Fruit fly (Drosophila melanogaster) whole organism, embryonic: ENCODE measurements around the gene Ubi-p5E.

Experiments used
- ATbp ChIP-seq: fragments of 200-800 bp; sonication (Bioruptor generic); optimal IDR thresholded peaks from 2 replicates; lab custom pipeline; 2017; ENCODE audit warnings: missing biosample characterization, mild to moderate bottlenecking, missing genetic modification characterization, missing genetic modification reagents
- Aef1 ChIP-seq: fragments of 200-800 bp; sonication (Bioruptor generic); IDR thresholded peaks from 3 replicates; pipeline ENCODE4 v1.3.6; 2022; ENCODE audit warnings: missing biosample characterization, missing genetic modification characterization
- BEAF-32 ChIP-seq: fragments of 200-800 bp; sonication (Bioruptor generic); optimal IDR thresholded peaks from 3 replicates; lab custom pipeline; 2017; ENCODE audit warnings: missing biosample characterization, missing genetic modification characterization, mild to moderate bottlenecking, moderate library complexity, missing genetic modification reagents
- Bteb2 ChIP-seq: fragments of 200-800 bp; sonication (Bioruptor generic); optimal IDR thresholded peaks from 2 replicates; lab custom pipeline; 2016; ENCODE audit warnings: missing biosample characterization, missing genetic modification characterization
- CG11093 ChIP-seq: fragments of 200-800 bp; sonication (Bioruptor generic); IDR thresholded peaks from 3 replicates; pipeline ENCODE4 v1.3.6; 2022; ENCODE audit warnings: missing biosample characterization, missing genetic modification characterization
- CG11695 ChIP-seq: fragments of 200-800 bp; sonication (Bioruptor generic); IDR thresholded peaks from 3 replicates; pipeline ENCODE4 v1.3.6; 2022; ENCODE audit warnings: missing biosample characterization, missing genetic modification characterization
- CG1233 ChIP-seq: fragments of 200-800 bp; sonication (Bioruptor generic); optimal IDR thresholded peaks from 4 replicates; lab custom pipeline; 2018; ENCODE audit warnings: missing biosample characterization, mild to moderate bottlenecking, missing genetic modification characterization
- CG15514 ChIP-seq: fragments of 200-800 bp; sonication (Bioruptor generic); optimal IDR thresholded peaks from 3 replicates; lab custom pipeline; 2017; ENCODE audit warnings: missing biosample characterization, missing genetic modification characterization, mild to moderate bottlenecking, moderate library complexity, missing genetic modification reagents
- CG15696 ChIP-seq: fragments of 200-800 bp; sonication (Bioruptor generic); optimal IDR thresholded peaks from 2 replicates; lab custom pipeline; 2019; ENCODE audit warnings: missing biosample characterization, mild to moderate bottlenecking, missing genetic modification characterization, moderate library complexity
- CG1647 ChIP-seq: fragments of 200-800 bp; sonication (Bioruptor generic); optimal IDR thresholded peaks from 3 replicates; lab custom pipeline; 2016; ENCODE audit warnings: missing biosample characterization, missing genetic modification characterization
- CG16815 ChIP-seq: fragments of 200-800 bp; sonication (Bioruptor generic); optimal IDR thresholded peaks from 3 replicates; lab custom pipeline; 2017; ENCODE audit warnings: missing biosample characterization, mild to moderate bottlenecking, missing genetic modification characterization
- CG1792 ChIP-seq: fragments of 200-800 bp; sonication (Bioruptor generic); optimal IDR thresholded peaks from 2 replicates; lab custom pipeline; 2016; ENCODE audit warnings: missing biosample characterization, missing genetic modification characterization
- CG2120 ChIP-seq: fragments of 200-800 bp; sonication (Bioruptor generic); optimal IDR thresholded peaks from 3 replicates; lab custom pipeline; 2016; ENCODE audit warnings: missing biosample characterization, missing genetic modification characterization
- CG4707 ChIP-seq: fragments of 200-800 bp; sonication (Bioruptor generic); optimal IDR thresholded peaks from 2 replicates; lab custom pipeline; 2018; ENCODE audit warnings: missing biosample characterization, mild to moderate bottlenecking, missing genetic modification characterization, moderate library complexity
- CG5245 ChIP-seq: fragments of 200-800 bp; sonication (Bioruptor generic); optimal IDR thresholded peaks from 3 replicates; lab custom pipeline; 2016; ENCODE audit warnings: missing biosample characterization, missing genetic modification characterization
- CG6813 ChIP-seq: fragments of 200-800 bp; sonication (Bioruptor generic); optimal IDR thresholded peaks from 2 replicates; lab custom pipeline; 2017; ENCODE audit warnings: missing biosample characterization, missing genetic modification characterization, mild to moderate bottlenecking, moderate library complexity, missing genetic modification reagents
- CG7745 ChIP-seq: fragments of 200-800 bp; sonication (Bioruptor generic); optimal IDR thresholded peaks from 2 replicates; lab custom pipeline; 2018; ENCODE audit warnings: missing biosample characterization, mild to moderate bottlenecking, missing genetic modification characterization, moderate library complexity
- CG8478 ChIP-seq: fragments of >200 bp; optimal IDR thresholded peaks from 2 replicates; lab custom pipeline; 2018
- CG9215 ChIP-seq: fragments of 200-800 bp; sonication (Bioruptor generic); IDR thresholded peaks from 2 replicates; pipeline ENCODE4 v1.3.6; 2022; ENCODE audit warnings: missing biosample characterization, missing genetic modification characterization
- Camta ChIP-seq: fragments of 200-800 bp; sonication (Bioruptor generic); optimal IDR thresholded peaks from 2 replicates; lab custom pipeline; 2016; ENCODE audit warnings: missing biosample characterization, missing genetic modification characterization
- Dip3 ChIP-seq: fragments of 200-800 bp; sonication (Bioruptor generic); optimal IDR thresholded peaks from 3 replicates; lab custom pipeline; 2016; ENCODE audit warnings: missing biosample characterization, missing genetic modification characterization
- Drgx ChIP-seq: fragments of 200-800 bp; sonication (Bioruptor generic); IDR thresholded peaks from 2 replicates; pipeline ENCODE4 v1.3.6; 2022; ENCODE audit warnings: missing biosample characterization, missing genetic modification characterization
- Ets65A ChIP-seq: fragments of 200-800 bp; sonication (Bioruptor generic); peaks from one replicate; lab custom pipeline; 2016; ENCODE audit warnings: missing biosample characterization, missing genetic modification characterization
- Hand ChIP-seq: fragments of 200-800 bp; sonication (Bioruptor generic); optimal IDR thresholded peaks from 2 replicates; lab custom pipeline; 2017; ENCODE audit warnings: mild to moderate bottlenecking, missing biosample characterization, missing genetic modification reagents, missing genetic modification characterization
- Neu2 ChIP-seq: fragments of 200-800 bp; sonication (Bioruptor generic); optimal IDR thresholded peaks from 3 replicates; lab custom pipeline; 2016; ENCODE audit warnings: missing biosample characterization, missing genetic modification characterization, borderline replicate concordance
- Optix ChIP-seq: fragments of 200-800 bp; sonication (Bioruptor generic); IDR thresholded peaks from 3 replicates; pipeline ENCODE4 v1.3.6; 2022; ENCODE audit warnings: missing biosample characterization, missing genetic modification characterization
- Ptx1 ChIP-seq: fragments of 200-800 bp; sonication (Bioruptor generic); IDR thresholded peaks from 2 replicates; pipeline ENCODE4 v1.3.6; 2022; ENCODE audit warnings: missing biosample characterization, missing genetic modification characterization
- Sox100B ChIP-seq: fragments of 200-800 bp; sonication (Bioruptor generic); optimal IDR thresholded peaks from 3 replicates; lab custom pipeline; 2018; ENCODE audit warnings: missing biosample characterization, mild to moderate bottlenecking, missing genetic modification characterization
- Spps ChIP-seq: fragments of 200-800 bp; sonication (Bioruptor generic); optimal IDR thresholded peaks from 2 replicates; lab custom pipeline; 2018; ENCODE audit warnings: missing biosample characterization, mild to moderate bottlenecking, missing genetic modification characterization
- TFAM ChIP-seq: fragments of 200-800 bp; sonication (Bioruptor generic); optimal IDR thresholded peaks from 2 replicates; lab custom pipeline; 2017; ENCODE audit warnings: missing biosample characterization, missing genetic modification characterization, inconsistent platforms
- amos ChIP-seq: fragments of 200-800 bp; sonication (Bioruptor generic); IDR thresholded peaks from 2 replicates; pipeline ENCODE4 v1.3.6; 2022; ENCODE audit warnings: missing biosample characterization, missing genetic modification characterization; ENCODE audit not compliant: partially characterized antibody
- cg ChIP-seq: fragments of 200-800 bp; sonication (Bioruptor generic); optimal IDR thresholded peaks from 3 replicates; lab custom pipeline; 2019; ENCODE audit warnings: missing biosample characterization, mild to moderate bottlenecking, missing genetic modification characterization, moderate library complexity
- chm ChIP-seq: fragments of 200-800 bp; sonication (Bioruptor generic); IDR thresholded peaks from 2 replicates; pipeline ENCODE4 v1.3.6; 2022; ENCODE audit warnings: missing biosample characterization, missing genetic modification characterization
- dan ChIP-seq: fragments of 200-800 bp; sonication (Bioruptor generic); IDR thresholded peaks from 2 replicates; pipeline ENCODE4 v1.3.6; 2022; ENCODE audit warnings: missing biosample characterization, missing genetic modification characterization
- fd96Cb ChIP-seq: fragments of 200-800 bp; sonication (Bioruptor generic); optimal IDR thresholded peaks from 2 replicates; lab custom pipeline; 2018; ENCODE audit warnings: missing biosample characterization, mild to moderate bottlenecking, missing genetic modification characterization, moderate library complexity
- gcm ChIP-seq: fragments of 200-800 bp; sonication (Bioruptor generic); optimal IDR thresholded peaks from 2 replicates; lab custom pipeline; 2019; ENCODE audit warnings: missing biosample characterization, mild to moderate bottlenecking, missing genetic modification characterization, moderate library complexity
- gsb-n ChIP-seq: fragments of 200-800 bp; sonication (Bioruptor generic); optimal IDR thresholded peaks from 3 replicates; lab custom pipeline; 2018; ENCODE audit warnings: missing biosample characterization, mild to moderate bottlenecking, missing genetic modification characterization
- jumu ChIP-seq: fragments of 200-800 bp; sonication (Bioruptor generic); optimal IDR thresholded peaks from 3 replicates; lab custom pipeline; 2016; ENCODE audit warnings: missing biosample characterization, missing genetic modification characterization
- lab ChIP-seq: fragments of 200-800 bp; sonication (Bioruptor generic); optimal IDR thresholded peaks from 3 replicates; lab custom pipeline; 2017; ENCODE audit warnings: missing biosample characterization, missing genetic modification characterization, mild to moderate bottlenecking, moderate library complexity, missing genetic modification reagents
- peb ChIP-seq: fragments of 200-800 bp; sonication (Bioruptor generic); IDR thresholded peaks from 2 replicates; pipeline ENCODE4 v1.3.6; 2022; ENCODE audit warnings: missing biosample characterization, missing genetic modification characterization
- prd ChIP-seq, 3 experiments: fragments of >200 bp in 2 of 3; fragments of 200-800 bp in 1 of 3; sonication (Bioruptor generic) in 1 of 3; optimal IDR thresholded peaks in 2 of 3; IDR thresholded peaks in 1 of 3; 2 replicates in 2 of 3; 3 replicates in 1 of 3; pipeline versions ENCODE4 v1.3.6 to Lab custom; 2017 to 2022; ENCODE audit warnings: missing biosample characterization in 1 of 3, missing genetic modification characterization in 1 of 3
- pum ChIP-seq: fragments of 200-800 bp; sonication (Bioruptor generic); optimal IDR thresholded peaks from 2 replicates; lab custom pipeline; 2016; ENCODE audit warnings: missing biosample characterization, missing genetic modification characterization
- repo ChIP-seq: fragments of 200-800 bp; sonication (Bioruptor generic); optimal IDR thresholded peaks from 2 replicates; lab custom pipeline; 2016; ENCODE audit warnings: missing biosample characterization, missing genetic modification characterization
- sc ChIP-seq, 3 experiments: fragments of >200 bp in 2 of 3; fragments of 200-800 bp in 1 of 3; sonication (Bioruptor generic) in 1 of 3; optimal IDR thresholded peaks; 2 replicates in 2 of 3; 3 replicates in 1 of 3; lab custom pipeline; 2017; ENCODE audit warnings: mild to moderate bottlenecking in 1 of 3, missing biosample characterization in 1 of 3, missing genetic modification characterization in 1 of 3, missing genetic modification reagents in 1 of 3
- sens ChIP-seq: fragments of 200-800 bp; sonication (Bioruptor generic); peaks from one replicate; lab custom pipeline; 2016; ENCODE audit warnings: missing biosample characterization, missing genetic modification characterization
- sisA ChIP-seq: fragments of 200-800 bp; sonication (Bioruptor generic); IDR thresholded peaks from 2 replicates; pipeline ENCODE4 v1.3.6; 2022; ENCODE audit warnings: missing biosample characterization, missing genetic modification characterization
- slp2 ChIP-seq: fragments of 200-800 bp; sonication (Bioruptor generic); optimal IDR thresholded peaks from 2 replicates; lab custom pipeline; 2016; ENCODE audit warnings: missing biosample characterization, missing genetic modification characterization
- usp ChIP-seq: fragments of >200 bp; optimal IDR thresholded peaks from 2 replicates; lab custom pipeline; 2017; ENCODE audit warnings: missing biosample characterization, missing genetic modification characterization
- yki ChIP-seq: fragments of >200 bp; optimal IDR thresholded peaks from 3 replicates; lab custom pipeline; 2018
- zen2 ChIP-seq: fragments of 200-800 bp; sonication (Bioruptor generic); IDR thresholded peaks from 3 replicates; pipeline ENCODE4 v1.3.6; 2022; ENCODE audit warnings: missing biosample characterization, missing genetic modification characterization; ENCODE audit not compliant: partially characterized antibody

Gene Ubi-p5E

dm6 chrX:6263614-6264130 lies 15.8 kb downstream of the Ubi-p5E start (continued):
- TF ChIP-seq CG15696: peak; percentile 17
- no peak for TF ChIP-seq prd (optimal IDR thresholded peaks at IDR 0.05; lab: Kevin White, UChicago)
- TF ChIP-seq prd (GFP tag; IDR thresholded peaks at IDR 0.05; lab: Robert Waterston, UW): peak; percentile 71
- no peak for TF ChIP-seq chm (GFP tag; lab: Robert Waterston, UW)
- TF ChIP-seq ATbp (GFP tag; lab: Kevin White, UChicago): peak; percentile 68
- TF ChIP-seq CG2120 (GFP tag; lab: Kevin White, UChicago): peak; percentile 82
- peak; percentile 87 for TF ChIP-seq Sox100B (GFP tag; lab: Kevin White, UChicago)
- TF ChIP-seq CG5245 (GFP tag; lab: Kevin White, UChicago): peak; percentile 38
- no peak for TF ChIP-seq amos (GFP tag; lab: Robert Waterston, UW)
- no peak for TF ChIP-seq Neu2 (GFP tag; lab: Kevin White, UChicago)
- no peak for TF ChIP-seq CG8478 (lab: Kevin White, UChicago)
- no peak for TF ChIP-seq TFAM (GFP tag; lab: Kevin White, UChicago)
- no peak for TF ChIP-seq cg (GFP tag; lab: Kevin White, UChicago)
- no peak for TF ChIP-seq CG4707 (GFP tag; lab: Kevin White, UChicago)
- peak; percentile 95 for TF ChIP-seq Ets65A (GFP tag; lab: Kevin White, UChicago)
- TF ChIP-seq CG11695 (GFP tag; lab: Robert Waterston, UW): peak; percentile 78
- peak; percentile 43 for TF ChIP-seq Bteb2
- 0 out of 2 replicates have a peak, but pooled peaks have one; percentile 15 for TF ChIP-seq peb
- TF ChIP-seq usp (GFP tag; lab: Kevin White, UChicago): no peak
- no peak for TF ChIP-seq CG7745 (tag; lab: Kevin White, UChicago)
- TF ChIP-seq fd96Cb (tag; lab: Kevin White, UChicago): peak; percentile 69
- TF ChIP-seq pum (GFP tag; lab: Kevin White, UChicago): peak; percentile 24
- peak; percentile 44 for TF ChIP-seq Camta (GFP tag; lab: Kevin White, UChicago)
- peak; percentile 61 for TF ChIP-seq sisA
- peak; percentile 69 for TF ChIP-seq CG1233
- TF ChIP-seq lab (GFP tag; lab: Kevin White, UChicago): peak; percentile 90
- TF ChIP-seq CG11093 (GFP tag; lab: Robert Waterston, UW): peak; percentile 58; the same call in 1 of the 3 replicates
- peak; percentile 91 for TF ChIP-seq sens (GFP tag; lab: Kevin White, UChicago)
- TF ChIP-seq gsb-n (tag; lab: Kevin White, UChicago): no peak
- TF ChIP-seq CG15514 (GFP tag; lab: Kevin White, UChicago): peak; percentile 72
- no peak for TF ChIP-seq jumu (GFP tag; lab: Kevin White, UChicago)
- TF ChIP-seq yki: no peak
- no peak for TF ChIP-seq dan (GFP tag; lab: Robert Waterston, UW)
- peak; percentile 65 for TF ChIP-seq Dip3 (GFP tag; lab: Kevin White, UChicago)
- TF ChIP-seq CG1792 (GFP tag; lab: Kevin White, UChicago): peak; percentile 32
- peak; percentile 74 for TF ChIP-seq CG6813 (GFP tag; lab: Kevin White, UChicago)
- TF ChIP-seq Drgx (GFP tag; lab: Robert Waterston, UW): peak; percentile 52; the same call in 1 of the 2 replicates
- TF ChIP-seq Ptx1 (GFP tag; lab: Robert Waterston, UW): peak; percentile 67
- no peak for TF ChIP-seq zen2 (GFP tag; lab: Robert Waterston, UW)
- TF ChIP-seq slp2: peak; percentile 31
- TF ChIP-seq gcm (GFP tag; lab: Kevin White, UChicago): peak; percentile 39
- TF ChIP-seq Optix (GFP tag; lab: Robert Waterston, UW): no peak; the same call in 2 of the 3 replicates
- TF ChIP-seq CG1647: peak; percentile 59
- peak; percentile 72 for TF ChIP-seq Hand (GFP tag; lab: Kevin White, UChicago)
- TF ChIP-seq CG9215 (GFP tag; lab: Robert Waterston, UW): peak; percentile 68
- no peak for TF ChIP-seq repo (GFP tag; lab: Kevin White, UChicago)
- peak; percentile 15 for TF ChIP-seq CG16815
- no peak for TF ChIP-seq sc (optimal IDR thresholded peaks at IDR 0.05; lab: Kevin White, UChicago)
- peak; percentile 41 for TF ChIP-seq sc (GFP tag; optimal IDR thresholded peaks at IDR 0.05; lab: Kevin White, UChicago)
- peak; percentile 50; the same call in 2 of the 3 replicates for TF ChIP-seq Aef1 (GFP tag; lab: Robert Waterston, UW)
- TF ChIP-seq Spps: peak; percentile 0
- no peak for TF ChIP-seq BEAF-32 (GFP tag; lab: Kevin White, UChicago)
